Worm (Caenorhabditis elegans): ENCODE measurements around the gene clh-5.

The clh-5 gene

ce11 chrII:9056215-9056819 is 42.1 kb downstream of the clh-5 start:
- TF ChIP-seq ceh-82 (tag; optimal IDR thresholded peaks at IDR 0.05), result no peak
- peak in 1 of 2 experiments; percentile 43 for TF ChIP-seq lsy-2 (tag; optimal IDR thresholded peaks at IDR 0.05)

- TF ChIP-seq ceh-90 (tag; optimal IDR thresholded peaks at IDR 0.05), result no peak
- TF ChIP-seq lsy-2 (tag; optimal IDR thresholded peaks at IDR 0.05), result peak; percentile 90 to 93
- peak; percentile 88 for TF ChIP-seq blmp-1 (tag; optimal IDR thresholded peaks at IDR 0.05)
- TF ChIP-seq isw-1 (GFP tag; IDR thresholded peaks at IDR 0.05), result peak; percentile 80
- no peak for TF ChIP-seq C34B4.2 (tag; optimal IDR thresholded peaks at IDR 0.05)
- TF ChIP-seq xbp-1 (tag; optimal IDR thresholded peaks at IDR 0.05), result peak; percentile 79
- peak; percentile 72 to 93 (median 83) for TF ChIP-seq ceh-82 (tag; optimal IDR thresholded peaks at IDR 0.05)
- TF ChIP-seq unc-130 (tag; optimal IDR thresholded peaks at IDR 0.05), result peak; percentile 92
- no peak for TF ChIP-seq aha-1 (tag; optimal IDR thresholded peaks at IDR 0.05)
- TF ChIP-seq irx-1 (tag; optimal IDR thresholded peaks at IDR 0.05), result peak; percentile 75
- TF ChIP-seq nhr-76 (tag; optimal IDR thresholded peaks at IDR 0.05), result no peak
- peak; percentile 92 for TF ChIP-seq rnt-1 (tag; optimal IDR thresholded peaks at IDR 0.05)
- TF ChIP-seq lir-3 (tag; optimal IDR thresholded peaks at IDR 0.05; ENCODE audit: poor library complexity), result peak; percentile 75
- TF ChIP-seq elt-3 (tag; optimal IDR thresholded peaks at IDR 0.05), result peak in 3 of 6 experiments; percentile 57 to 85 (median 80)
- TF ChIP-seq vab-15 (tag; optimal IDR thresholded peaks at IDR 0.05), result no peak
- TF ChIP-seq alr-1 (tag; optimal IDR thresholded peaks at IDR 0.05; ENCODE audit: borderline replicate concordance), result no peak
- peak in 1 of 2 experiments; percentile 50 for TF ChIP-seq mdl-1 (tag; optimal IDR thresholded peaks at IDR 0.05)
- no peak for TF ChIP-seq fkh-4 (tag; optimal IDR thresholded peaks at IDR 0.05; ENCODE audit: borderline replicate concordance)
- TF ChIP-seq hpl-2 (GFP tag; optimal IDR thresholded peaks at IDR 0.05), result peak; percentile 40
- peak; percentile 79 for TF ChIP-seq lin-13 (GFP tag; optimal IDR thresholded peaks at IDR 0.05)
- TF ChIP-seq zip-4 (GFP tag; optimal IDR thresholded peaks at IDR 0.05), result peak; percentile 26
- peak; percentile 99 for TF ChIP-seq mep-1 (tag; optimal IDR thresholded peaks at IDR 0.05)
- TF ChIP-seq jun-1 (tag; optimal IDR thresholded peaks at IDR 0.05), result peak; percentile 85
- no peak for TF ChIP-seq egl-27 (tag; optimal IDR thresholded peaks at IDR 0.05)
- peak; percentile 79 for TF ChIP-seq C04F5.9 (tag; optimal IDR thresholded peaks at IDR 0.05)
- peak; percentile 98 for TF ChIP-seq lin-14 (GFP tag; optimal IDR thresholded peaks at IDR 0.05)
- TF ChIP-seq efl-3 (GFP tag; optimal IDR thresholded peaks at IDR 0.05), result no peak
- peak; percentile 81 for TF ChIP-seq tbx-2 (tag; optimal IDR thresholded peaks at IDR 0.05)
- peak; percentile 80 for TF ChIP-seq nhr-19 (GFP tag; conservative IDR thresholded peaks at IDR 0.05)
- no peak for TF ChIP-seq pqm-1 (tag; optimal IDR thresholded peaks at IDR 0.05)
- TF ChIP-seq ceh-88 (GFP tag; IDR thresholded peaks at IDR 0.05), result peak; percentile 57
- TF ChIP-seq egl-13 (tag; optimal IDR thresholded peaks at IDR 0.05), result peak; percentile 36
- peak; percentile 100 for TF ChIP-seq F16B12.6 (tag; optimal IDR thresholded peaks at IDR 0.05)
- TF ChIP-seq nhr-90 (tag; optimal IDR thresholded peaks at IDR 0.05; ENCODE audit: poor library complexity), result peak; percentile 75
- TF ChIP-seq fos-1 (tag; optimal IDR thresholded peaks at IDR 0.05), result peak; percentile 82
- no peak for TF ChIP-seq hlh-4 (tag; optimal IDR thresholded peaks at IDR 0.05)
- TF ChIP-seq unc-30 (tag; optimal IDR thresholded peaks at IDR 0.05), result no peak
- TF ChIP-seq sup-37 (GFP tag; optimal IDR thresholded peaks at IDR 0.05), result peak; percentile 56
- TF ChIP-seq C16A3.4 (tag; optimal IDR thresholded peaks at IDR 0.05), result peak; percentile 96
- peak; percentile 87 for TF ChIP-seq nhr-20 (tag; optimal IDR thresholded peaks at IDR 0.05)
- peak; percentile 88 for TF ChIP-seq nhr-47 (tag; optimal IDR thresholded peaks at IDR 0.05)
- TF ChIP-seq efl-1 (optimal IDR thresholded peaks at IDR 0.05), result peak; percentile 89 to 91
- TF ChIP-seq efl-1 (GFP tag; optimal IDR thresholded peaks at IDR 0.05 in 1 of 2), result peak; percentile 89 to 99
- no peak for TF ChIP-seq sptf-1 (tag; optimal IDR thresholded peaks at IDR 0.05)
- peak; percentile 61 for TF ChIP-seq skn-1 (tag; optimal IDR thresholded peaks at IDR 0.05)
- peak; percentile 79 for TF ChIP-seq fkh-8 (tag; optimal IDR thresholded peaks at IDR 0.05)
- peak; percentile 44 for TF ChIP-seq fkh-10 (GFP tag; optimal IDR thresholded peaks at IDR 0.05)
- no peak for TF ChIP-seq ceh-63 (GFP tag; optimal IDR thresholded peaks at IDR 0.05)
- peak; percentile 87 to 90 (median 90) for TF ChIP-seq dpl-1 (GFP tag; optimal IDR thresholded peaks at IDR 0.05)
- TF ChIP-seq aly-2 (tag; optimal IDR thresholded peaks at IDR 0.05), result peak; percentile 83
Observed at ce11 chrII:9054604-9055003, 43.8 kb downstream of the clh-5 start, which contains the start of gene chmp-7. Gene chmp-7 (plus strand): TSS chrII:9054972.
